Fruit fly (Drosophila melanogaster) Kc167 (cell line): Measurements from ENCODE around the gene Tak1.
"Not testable (repeated sequence)": the region's sequence is repeated elsewhere in the genome, so short reads cannot be mapped to it uniquely, and the experiment has no call there.

Experiments
- Myc ChIP-seq: fragments of >200 bp; optimal IDR thresholded peaks from 2 replicates; lab custom pipeline; 2017; ENCODE audit warnings: missing external identifiers
- Sin3A ChIP-seq: fragments of >200 bp; optimal IDR thresholded peaks from 2 replicates; lab custom pipeline; 2018; ENCODE audit warnings: missing external identifiers
- h ChIP-seq: fragments of >200 bp; optimal IDR thresholded peaks from 3 replicates; lab custom pipeline; 2018; ENCODE audit warnings: missing external identifiers
- insv ChIP-seq: fragments of >200 bp; optimal IDR thresholded peaks from 3 replicates; lab custom pipeline; 2018; ENCODE audit warnings: missing external identifiers
- psq ChIP-seq: fragments of >200 bp; optimal IDR thresholded peaks from 2 replicates; lab custom pipeline; 2017; ENCODE audit warnings: missing external identifiers
- ttk ChIP-seq: sonication (Bioruptor generic); optimal IDR thresholded peaks from 2 replicates; lab custom pipeline; 2017; ENCODE audit warnings: missing external identifiers

Gene Tak1

dm6 chrX:20524754-20525236 lies at the start of gene Tak1:
Gene Tak1, minus strand, starts transcription at chrX:20524928.
- TF ChIP-seq ttk (lab: Kevin White, UChicago) (no peak), Sin3A (no peak), h (no peak), insv (lab: Kevin White, UChicago) (no peak), psq (lab: Kevin White, UChicago) (no peak), Myc (no peak)

dm6 chrX:20573982-20574381 lies 49.3 kb upstream of the Tak1 start, which contains the start of gene CG42580:
Gene CG42580, plus strand, starts transcription at chrX:20574282.
- not testable (repeated sequence) for TF ChIP-seq psq (lab: Kevin White, UChicago); Sin3A; ttk (lab: Kevin White, UChicago)

- TF ChIP-seq ttk (lab: Kevin White, UChicago) (no peak), psq (lab: Kevin White, UChicago) (no peak), insv (lab: Kevin White, UChicago) (no peak), Myc (no peak), Sin3A (no peak), h (no peak)
Observed at dm6 chrX:20559582-20559981, 34.9 kb upstream of the Tak1 start.

- TF ChIP-seq psq (lab: Kevin White, UChicago) (no peak), insv (lab: Kevin White, UChicago) (no peak), Sin3A (no peak), Myc (no peak), h (no peak), ttk (lab: Kevin White, UChicago) (no peak)
Observed at dm6 chrX:20538197-20538596, 13.5 kb upstream of the Tak1 start, which contains the start of gene RunxB. Gene RunxB, plus strand, starts transcription at chrX:20538497.

- TF ChIP-seq insv (lab: Kevin White, UChicago) (no peak), Sin3A (no peak)
Observed at dm6 chrX:20536112-20536511, 11.4 kb upstream of the Tak1 start.

dm6 chrX:20527331-20527730 lies 2.6 kb upstream of the Tak1 start, which contains the start of gene CG42579:
Gene CG42579, plus strand, starts transcription at chrX:20527631.
- not testable (repeated sequence) for TF ChIP-seq Myc; insv (lab: Kevin White, UChicago); h

- TF ChIP-seq Sin3A, result no peak
- TF ChIP-seq h, result no peak
- TF ChIP-seq Myc, result no peak
- TF ChIP-seq psq (lab: Kevin White, UChicago), result no peak
- no peak for TF ChIP-seq ttk (lab: Kevin White, UChicago)
- TF ChIP-seq insv (lab: Kevin White, UChicago), result no peak
Observed at dm6 chrX:20519696-20520373, 4.9 kb downstream of the Tak1 start.

- TF ChIP-seq h (no peak), ttk (lab: Kevin White, UChicago) (no peak), Sin3A (no peak), Myc (no peak), insv (lab: Kevin White, UChicago) (no peak)
Observed at dm6 chrX:20519049-20519448, 5.7 kb downstream of the Tak1 start.

- TF ChIP-seq Sin3A (no peak), psq (lab: Kevin White, UChicago) (no peak), h (no peak), ttk (lab: Kevin White, UChicago) (no peak), Myc (no peak), insv (lab: Kevin White, UChicago) (no peak)
Observed at dm6 chrX:20518210-20518609, 6.5 kb downstream of the Tak1 start.

- TF ChIP-seq Myc (no peak), Sin3A (no peak), insv (lab: Kevin White, UChicago) (no peak), ttk (lab: Kevin White, UChicago) (no peak), h (no peak), psq (lab: Kevin White, UChicago) (no peak)
Observed at dm6 chrX:20511382-20511853, 13.3 kb downstream of the Tak1 start, which contains the start of gene CG1812. Gene CG1812, plus strand, starts transcription at chrX:20511544.

dm6 chrX:20510540-20510939 lies 14.2 kb downstream of the Tak1 start, which contains the start of gene RhoGAP19D:
Gene RhoGAP19D, minus strand, starts transcription at chrX:20510694.
- TF ChIP-seq Sin3A (no peak), ttk (lab: Kevin White, UChicago) (no peak), insv (lab: Kevin White, UChicago) (no peak), Myc (no peak), psq (lab: Kevin White, UChicago) (no peak), h (no peak)

dm6 chrX:20509535-20510424 lies 14.9 kb downstream of the Tak1 start:
- no peak for TF ChIP-seq h
- TF ChIP-seq Myc, result no peak
- no peak for TF ChIP-seq ttk (lab: Kevin White, UChicago)
- TF ChIP-seq Sin3A, result no peak
- no peak for TF ChIP-seq insv (lab: Kevin White, UChicago)
- no peak for TF ChIP-seq psq (lab: Kevin White, UChicago)
